Fruit fly (Drosophila melanogaster): ENCODE results near the gene Nepl15.
A peak's percentile ranks its signal among the peaks of the same experiment; 100 is the strongest.

The Nepl15 gene

dm6 chr3R:22753895-22754774, 11.8 kb downstream of the Nepl15 start (continued):
- TF ChIP-seq CG3726 (GFP tag; IDR thresholded peaks at IDR 0.05) (no peak), Xbp1 (GFP tag; optimal IDR thresholded peaks at IDR 0.05) (peak; percentile 66), Aef1 (GFP tag; IDR thresholded peaks at IDR 0.05) (peak; percentile 25; the same call in 1 of the 3 replicates), CG7271 (tag; optimal IDR thresholded peaks at IDR 0.05) (no peak), cg (GFP tag; optimal IDR thresholded peaks at IDR 0.05) (peak; percentile 18), vvl (GFP tag; IDR thresholded peaks at IDR 0.05) (peak; percentile 38), CG6272 (GFP tag; IDR thresholded peaks at IDR 0.05) (peak; percentile 52; the same call in 1 of the 2 replicates), slp2 (GFP tag; optimal IDR thresholded peaks at IDR 0.05) (peak; percentile 4), chinmo (GFP tag; IDR thresholded peaks at IDR 0.05; ENCODE audit: partially characterized antibody) (peak; percentile 89; the same call in 2 of the 4 replicates), CG10267 (tag; optimal IDR thresholded peaks at IDR 0.05) (peak; percentile 39), Nf-YC (tag; optimal IDR thresholded peaks at IDR 0.05) (peak; percentile 51), sisA (GFP tag; IDR thresholded peaks at IDR 0.05) (peak; percentile 52; the same call in 1 of the 2 replicates), CG14965 (GFP tag; optimal IDR thresholded peaks at IDR 0.05; ENCODE audit: borderline replicate concordance) (no peak), Usf (GFP tag; optimal IDR thresholded peaks at IDR 0.05) (no peak), CG5953 (GFP tag; IDR thresholded peaks at IDR 0.05) (0 out of 2 replicates have a peak, but pooled peaks have one; percentile 4), CG4360 (GFP tag; IDR thresholded peaks at IDR 0.05) (0 out of 2 replicates have a peak, but pooled peaks have one; percentile 9), ERR (GFP tag; optimal IDR thresholded peaks at IDR 0.05) (no peak), HmgZ (tag; optimal IDR thresholded peaks at IDR 0.05) (no peak), hb (GFP tag; IDR thresholded peaks at IDR 0.05; ENCODE audit: partially characterized antibody) (no peak), CG13624 (GFP tag; optimal IDR thresholded peaks at IDR 0.05) (peak; percentile 44), CG31224 (GFP tag; IDR thresholded peaks at IDR 0.05) (no peak; the same call in 1 of the 2 replicates), Mrtf (GFP tag; IDR thresholded peaks at IDR 0.05) (peak; percentile 23; the same call in 1 of the 3 replicates), Xrp1 (GFP tag; IDR thresholded peaks at IDR 0.05) (peak; percentile 39; the same call in 1 of the 2 replicates), Poxn (GFP tag; IDR thresholded peaks at IDR 0.05) (no peak), CG6813 (GFP tag; optimal IDR thresholded peaks at IDR 0.05) (peak; percentile 51), CG14860 (GFP tag; IDR thresholded peaks at IDR 0.05; ENCODE audit: partially characterized antibody) (no peak), psq (GFP tag; optimal IDR thresholded peaks at IDR 0.05) (no peak), stwl (tag; optimal IDR thresholded peaks at IDR 0.05) (no peak), ro (GFP tag; IDR thresholded peaks at IDR 0.05) (no peak; the same call in 1 of the 2 replicates), unc-4 (GFP tag; IDR thresholded peaks at IDR 0.05; ENCODE audit: partially characterized antibody) (peak; percentile 44), CG33557 (GFP tag; optimal IDR thresholded peaks at IDR 0.05) (no peak), CG10462 (GFP tag; optimal IDR thresholded peaks at IDR 0.05) (no peak), Camta (GFP tag; optimal IDR thresholded peaks at IDR 0.05) (peak; percentile 64), Sry-β (GFP tag; optimal IDR thresholded peaks at IDR 0.05) (no peak), dan (GFP tag; IDR thresholded peaks at IDR 0.05) (no peak), CG2116 (GFP tag; optimal IDR thresholded peaks at IDR 0.05) (peak; percentile 30), CG12299 (tag; optimal IDR thresholded peaks at IDR 0.05) (no peak), Scr (GFP tag; IDR thresholded peaks at IDR 0.05; ENCODE audit: partially characterized antibody) (no peak), CG12391 (tag; optimal IDR thresholded peaks at IDR 0.05) (peak; percentile 71), danr (GFP tag; IDR thresholded peaks at IDR 0.05) (0 out of 2 replicates have a peak, but pooled peaks have one; percentile 8), lmd (GFP tag; IDR thresholded peaks at IDR 0.05) (peak; percentile 54), CG8765 (GFP tag; IDR thresholded peaks at IDR 0.05) (no peak), CG12104 (GFP tag; optimal IDR thresholded peaks at IDR 0.05) (peak; percentile 59), chn (GFP tag; optimal IDR thresholded peaks at IDR 0.05) (no peak), E2f1 (GFP tag; IDR thresholded peaks at IDR 0.05) (peak; percentile 55; the same call in 1 of the 2 replicates), HHEX (GFP tag; optimal IDR thresholded peaks at IDR 0.05) (peak; percentile 38), shn (GFP tag; optimal IDR thresholded peaks at IDR 0.05) (peak; percentile 50), wek (GFP tag; optimal IDR thresholded peaks at IDR 0.05) (no peak)
